Worm (Caenorhabditis elegans) whole organism, L4/young adult: ENCODE measurements around the gene glr-2.

ENCODE experiments used
- W03F9.2 ChIP-seq: fragments of 150-350 bp; optimal IDR thresholded peaks from 2 replicates; lab custom pipeline; 2014; ENCODE audit warnings: missing biosample characterization, missing genetic modification characterization
- dao-5 ChIP-seq: sonication (generic microtip); optimal IDR thresholded peaks from 2 replicates; lab custom pipeline; 2016; ENCODE audit warnings: missing genotype, missing genetic modification characterization, moderate library complexity, missing compliant biosample characterization
- him-1 ChIP-seq: sonication (generic microtip); optimal IDR thresholded peaks from 2 replicates; lab custom pipeline; 2016; ENCODE audit warnings: missing genotype, missing genetic modification reagents, missing genetic modification characterization, missing compliant biosample characterization

DNA sequence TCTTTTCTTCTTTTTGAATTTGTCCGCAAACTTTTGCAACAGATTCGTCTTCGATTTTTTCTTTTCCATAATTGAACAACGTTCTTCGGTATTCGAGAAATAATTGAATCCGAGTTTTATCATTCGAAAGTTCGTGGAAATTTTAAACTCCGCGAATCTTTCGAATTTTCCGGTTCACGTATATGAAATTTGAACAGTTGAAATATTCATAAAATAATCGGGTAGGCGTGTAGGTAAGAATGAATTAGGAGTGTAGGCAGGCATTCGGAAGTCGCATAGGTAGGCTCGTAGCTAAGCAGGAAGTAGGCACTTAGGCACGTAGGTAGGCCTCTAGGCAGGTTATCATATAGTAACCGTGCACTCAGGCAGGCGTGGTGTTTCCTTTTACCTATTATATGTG lies 6.6 kb downstream of the glr-2 start, which contains the start of gene B0280.11:
- no peak for TF ChIP-seq him-1 (tag; lab: Kevin White, UChicago)
- TF ChIP-seq W03F9.2 (tag; lab: Kevin White, UChicago) = no peak
- TF ChIP-seq dao-5 (tag; lab: Kevin White, UChicago) = no peak
